Worm (Caenorhabditis elegans): ENCODE data around the gene mcm-5.

DNA sequence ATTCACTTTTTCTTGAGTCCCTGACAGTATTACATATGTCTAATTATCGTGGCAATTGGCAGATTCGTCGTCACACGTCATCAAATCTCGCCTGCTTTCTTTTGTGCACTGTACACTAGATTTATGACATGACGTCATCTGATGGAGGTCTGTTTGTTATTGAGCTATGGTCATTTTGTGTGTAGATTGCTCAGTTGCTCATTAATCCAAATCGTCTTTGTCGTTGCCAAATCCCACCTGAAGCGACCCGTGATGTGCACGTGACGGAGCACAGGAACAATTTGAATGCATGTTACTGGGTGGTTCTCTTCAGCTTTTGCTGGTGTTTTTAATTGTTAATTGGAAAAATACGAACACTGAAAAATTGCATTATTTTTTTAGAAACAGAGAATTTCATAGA lies 18.2 kb downstream of the mcm-5 start:
- TF ChIP-seq nhr-12 (tag; optimal IDR thresholded peaks at IDR 0.05) = no peak
- no peak for TF ChIP-seq elt-1 (tag; optimal IDR thresholded peaks at IDR 0.05)
- TF ChIP-seq R02D3.7 (tag; optimal IDR thresholded peaks at IDR 0.05) = no peak
- no peak for TF ChIP-seq zag-1 (tag; optimal IDR thresholded peaks at IDR 0.05)
- TF ChIP-seq ceh-82 (tag; optimal IDR thresholded peaks at IDR 0.05) = no peak
- no peak for TF ChIP-seq elt-2 (tag; optimal IDR thresholded peaks at IDR 0.05)
- no peak for TF ChIP-seq ztf-11 (tag; optimal IDR thresholded peaks at IDR 0.05)
- no peak for TF ChIP-seq aly-2 (tag; optimal IDR thresholded peaks at IDR 0.05)
- TF ChIP-seq pha-4 (tag; optimal IDR thresholded peaks at IDR 0.05) = no peak
- no peak for TF ChIP-seq nhr-25 (tag; optimal IDR thresholded peaks at IDR 0.05)
- no peak for TF ChIP-seq ceh-9 (tag; optimal IDR thresholded peaks at IDR 0.05)
- no peak for TF ChIP-seq ama-1 (optimal IDR thresholded peaks at IDR 0.05)
- TF ChIP-seq snpc-4 (tag; optimal IDR thresholded peaks at IDR 0.05) = no peak
